Worm (Caenorhabditis elegans): ENCODE measurements around the gene F28B4.3.

DNA sequence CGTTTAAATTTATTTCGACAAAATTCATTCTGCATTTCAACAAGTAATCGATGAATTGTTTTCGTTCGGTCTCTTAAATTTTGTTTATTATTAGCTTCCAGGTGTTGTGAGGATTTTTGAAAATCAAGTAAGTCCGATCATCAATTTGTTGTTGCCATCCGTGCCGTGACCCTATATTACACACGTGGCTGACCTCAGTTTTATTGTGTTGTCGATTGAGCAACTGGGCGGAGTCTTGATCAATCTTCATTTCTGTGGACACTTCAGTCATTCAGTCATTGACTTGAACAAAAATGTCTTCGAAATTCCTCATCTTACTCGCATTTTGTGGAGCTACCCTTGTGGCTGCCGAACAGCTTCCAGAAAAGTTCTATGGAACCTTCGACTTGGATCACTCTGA, 25.3 kb upstream of the F28B4.3 start, which contains the start of gene lbp-2:
- no peak for TF ChIP-seq tbx-11 (GFP tag; IDR thresholded peaks at IDR 0.05)
- TF ChIP-seq hnd-1 (tag; optimal IDR thresholded peaks at IDR 0.05), result no peak
- TF ChIP-seq flt-1 (GFP tag; IDR thresholded peaks at IDR 0.05), result no peak
- TF ChIP-seq ama-1 (optimal IDR thresholded peaks at IDR 0.05), result no peak
- no peak for TF ChIP-seq scrt-1 (GFP tag; IDR thresholded peaks at IDR 0.05)
- TF ChIP-seq pes-1 (GFP tag; IDR thresholded peaks at IDR 0.05), result no peak
- no peak for TF ChIP-seq tbx-37 (GFP tag; conservative IDR thresholded peaks at IDR 0.05)
- TF ChIP-seq sea-1 (GFP tag; conservative IDR thresholded peaks at IDR 0.05), result no peak
- no peak for TF ChIP-seq ets-7 (tag; optimal IDR thresholded peaks at IDR 0.05)
- no peak for TF ChIP-seq B0310.2 (tag; optimal IDR thresholded peaks at IDR 0.05)
- TF ChIP-seq F13C5.2 (tag; optimal IDR thresholded peaks at IDR 0.05), result no peak

Data from whole organism, early embryonic.